Worm (Caenorhabditis elegans): ENCODE measurements around the gene F14B8.4.

ce11 chrX:6916150-6916549, 16.4 kb upstream of the F14B8.4 start:
- TF ChIP-seq ama-1 (optimal IDR thresholded peaks at IDR 0.05) (no peak), hmg-4 (GFP tag; optimal IDR thresholded peaks at IDR 0.05) (no peak), ceh-36 (tag; optimal IDR thresholded peaks at IDR 0.05) (no peak), B0310.2 (tag; optimal IDR thresholded peaks at IDR 0.05) (no peak), F13C5.2 (tag; optimal IDR thresholded peaks at IDR 0.05) (no peak), hmbx-1 (tag; optimal IDR thresholded peaks at IDR 0.05) (no peak), ceh-13 (GFP tag; optimal IDR thresholded peaks at IDR 0.05) (no peak), tbx-37 (GFP tag; conservative IDR thresholded peaks at IDR 0.05) (no peak)

All from whole organism, early embryonic.